Worm (Caenorhabditis elegans) whole organism, L4 larva: Measurements from ENCODE around the gene mtm-5.

Experiments
- ZK546.5 ChIP-seq, 2 experiments: sonication (generic microtip); optimal IDR thresholded peaks; 2 replicates each; lab custom pipeline; 2017; ENCODE audit warnings: missing biosample characterization in 2 of 2, missing genetic modification characterization in 2 of 2
- aly-2 ChIP-seq: sonication (generic microtip); optimal IDR thresholded peaks from 2 replicates; lab custom pipeline; 2018; ENCODE audit warnings: missing biosample characterization, missing genetic modification characterization
- lin-1 ChIP-seq: fragments of 200-800 bp; sonication (Bioruptor generic); IDR thresholded peaks from 2 replicates; pipeline ENCODE4 v1.3.6; 2022; ENCODE audit warnings: missing genetic modification reagents, missing genetic modification characterization, missing compliant biosample characterization
- mdl-1 ChIP-seq, 2 experiments: fragments of 150-350 bp in 1 of 2; sonication (generic microtip) in 1 of 2; optimal IDR thresholded peaks; 2 replicates each; lab custom pipeline; 2014 to 2017; ENCODE audit warnings: missing biosample characterization in 2 of 2, missing genetic modification characterization in 2 of 2
- nhr-41 ChIP-seq: fragments of 200-800 bp; sonication (Bioruptor generic); IDR thresholded peaks from 2 replicates; pipeline ENCODE4 v1.3.6; 2022; ENCODE audit warnings: missing genetic modification reagents, missing genetic modification characterization, missing compliant biosample characterization
- nhr-77 ChIP-seq: fragments of 150-350 bp; optimal IDR thresholded peaks from 2 replicates; lab custom pipeline; 2014; ENCODE audit warnings: missing biosample characterization, missing genetic modification characterization
- pha-4 ChIP-seq, 2 experiments: fragments of 150-350 bp in 1 of 2; fragments of 200-800 bp in 1 of 2; sonication (Bioruptor generic) in 1 of 2; IDR thresholded peaks in 1 of 2; optimal IDR thresholded peaks in 1 of 2; 2 replicates each; pipeline versions ENCODE4 v1.3.6 to Lab custom; 2014 to 2022; ENCODE audit warnings: missing genetic modification characterization in 2 of 2, missing genetic modification reagents in 2 of 2, missing biosample characterization in 1 of 2, missing compliant biosample characterization in 1 of 2
- unc-130 ChIP-seq: sonication (generic microtip); optimal IDR thresholded peaks from 2 replicates; lab custom pipeline; 2016; ENCODE audit warnings: missing genetic modification reagents, missing genetic modification characterization, missing compliant biosample characterization
- unc-39 ChIP-seq: sonication (generic microtip); optimal IDR thresholded peaks from 2 replicates; lab custom pipeline; 2017; ENCODE audit warnings: missing biosample characterization, missing genetic modification characterization
- unc-62 ChIP-seq, 3 experiments: fragments of 150-350 bp in 1 of 3; sonication (generic microtip); optimal IDR thresholded peaks in 2 of 3; peaks in 1 of 3; 1 replicate in 1 of 3; 2 replicates in 2 of 3; lab custom pipeline; 2014 to 2017; ENCODE audit warnings: missing biosample characterization in 3 of 3, missing genetic modification characterization in 3 of 3, missing genetic modification reagents in 3 of 3, missing genotype in 1 of 3

DNA sequence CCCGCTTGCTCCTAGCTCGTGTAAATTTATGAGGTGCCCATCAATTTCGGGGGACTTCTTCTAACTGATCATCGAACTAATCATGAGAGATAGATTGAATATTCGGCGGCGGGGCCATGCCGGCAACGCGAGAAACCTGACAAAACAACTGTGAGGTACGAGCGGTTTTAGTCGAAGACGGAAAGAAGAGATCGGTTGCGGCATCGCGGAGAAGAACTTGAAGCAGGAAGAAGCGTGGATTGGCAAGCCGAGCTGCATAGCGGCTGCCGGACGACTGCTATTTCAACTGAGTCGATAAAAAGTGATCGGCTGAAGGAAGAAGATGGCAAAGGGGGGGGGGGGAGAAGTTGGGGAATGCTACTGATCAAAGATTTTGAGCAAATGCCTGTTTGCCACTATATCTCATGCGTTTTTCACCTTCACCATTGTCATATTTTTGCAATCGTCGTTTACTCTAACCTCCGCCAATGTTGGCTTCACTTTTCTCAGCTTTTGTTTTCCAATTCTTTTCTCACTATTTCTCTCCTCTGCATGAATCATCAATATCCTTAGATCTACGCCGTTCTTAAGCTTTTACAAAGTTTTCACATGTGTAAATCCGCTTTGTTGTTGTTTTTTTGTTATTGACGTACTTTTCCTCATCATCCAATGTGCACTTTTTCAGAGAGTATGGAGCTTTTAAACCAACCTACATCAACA is 47.6 kb downstream of the mtm-5 start, which contains the start of gene pqn-62:
- TF ChIP-seq mdl-1 (tag; optimal IDR thresholded peaks at IDR 0.05; lab: Kevin White, UChicago) = no peak
- no peak for TF ChIP-seq pha-4 (GFP tag; IDR thresholded peaks at IDR 0.05; lab: Robert Waterston, UW)
- TF ChIP-seq pha-4 (tag; optimal IDR thresholded peaks at IDR 0.05; lab: Kevin White, UChicago) = no peak
- no peak for TF ChIP-seq unc-39 (tag; lab: Kevin White, UChicago)
- TF ChIP-seq unc-62 (GFP tag; optimal IDR thresholded peaks at IDR 0.05 in 1 of 2; lab: Kevin White, UChicago) = no peak
- TF ChIP-seq unc-62 (tag; optimal IDR thresholded peaks at IDR 0.05; lab: Kevin White, UChicago) = no peak
- TF ChIP-seq aly-2 (tag; lab: Kevin White, UChicago) = no peak
- TF ChIP-seq nhr-41 (GFP tag; lab: Robert Waterston, UW) = no peak
- TF ChIP-seq nhr-77 = no peak
- TF ChIP-seq lin-1 (GFP tag; lab: Robert Waterston, UW) = no peak
- no peak for TF ChIP-seq ZK546.5 (tag; optimal IDR thresholded peaks at IDR 0.05; lab: Kevin White, UChicago)
- TF ChIP-seq unc-130 (GFP tag; lab: Kevin White, UChicago) = no peak
